Worm (Caenorhabditis elegans) whole organism, mixed stage, embryonic: ENCODE data around the gene aagr-2.

ENCODE experiments used
- M03D4.4 ChIP-seq: sonication (generic microtip); optimal IDR thresholded peaks from 2 replicates; lab custom pipeline; 2017; ENCODE audit warnings: mild to moderate bottlenecking, missing genetic modification characterization, missing compliant biosample characterization
- bed-3 ChIP-seq: fragments of 200-800 bp; sonication (Bioruptor generic); optimal IDR thresholded peaks from 3 replicates; lab custom pipeline; 2018; ENCODE audit warnings: mild to moderate bottlenecking, missing genetic modification characterization, moderate library complexity, missing compliant biosample characterization
- blmp-1 ChIP-seq: fragments of 150-350 bp; optimal IDR thresholded peaks from 2 replicates; lab custom pipeline; 2014; ENCODE audit warnings: missing biosample characterization, missing genetic modification characterization
- ceh-39 ChIP-seq: fragments of 150-350 bp; optimal IDR thresholded peaks from 2 replicates; lab custom pipeline; 2014; ENCODE audit warnings: missing biosample characterization, missing genetic modification characterization
- ceh-43 ChIP-seq: fragments of 200-800 bp; sonication (Bioruptor generic); optimal IDR thresholded peaks from 2 replicates; lab custom pipeline; 2018; ENCODE audit warnings: mild to moderate bottlenecking, missing genetic modification characterization, moderate library complexity, missing compliant biosample characterization
- ceh-83 ChIP-seq: fragments of 200-800 bp; sonication (Bioruptor generic); optimal IDR thresholded peaks from 2 replicates; lab custom pipeline; 2018; ENCODE audit warnings: mild to moderate bottlenecking, missing genetic modification characterization, missing compliant biosample characterization
- ces-1 ChIP-seq: fragments of 150-350 bp; optimal IDR thresholded peaks from 2 replicates; lab custom pipeline; 2014; ENCODE audit warnings: missing biosample characterization, missing genetic modification reagents, missing genetic modification characterization
- cnd-1 ChIP-seq: fragments of 200-800 bp; sonication (Bioruptor generic); optimal IDR thresholded peaks from 2 replicates; lab custom pipeline; 2018; ENCODE audit warnings: mild to moderate bottlenecking, missing genetic modification characterization, missing compliant biosample characterization
- drap-1 ChIP-seq: fragments of 200-800 bp; sonication (Bioruptor generic); optimal IDR thresholded peaks from 3 replicates; lab custom pipeline; 2018; ENCODE audit warnings: mild to moderate bottlenecking, missing genetic modification characterization, missing compliant biosample characterization
- elt-1 ChIP-seq: sonication (generic microtip); optimal IDR thresholded peaks from 2 replicates; lab custom pipeline; 2017; ENCODE audit warnings: missing genetic modification characterization, mild to moderate bottlenecking, missing compliant biosample characterization, antibody characterized with exemption, moderate library complexity, borderline replicate concordance; ENCODE audit not compliant: insufficient read depth
- elt-3 ChIP-seq: fragments of 150-350 bp; optimal IDR thresholded peaks from 2 replicates; lab custom pipeline; 2014; ENCODE audit warnings: missing biosample characterization, missing genetic modification characterization
- flh-1 ChIP-seq: fragments of 200-800 bp; sonication (Bioruptor generic); optimal IDR thresholded peaks from 2 replicates; lab custom pipeline; 2018; ENCODE audit warnings: mild to moderate bottlenecking, missing genetic modification characterization, moderate library complexity, missing compliant biosample characterization
- ham-2 ChIP-seq: fragments of 200-800 bp; sonication (Bioruptor generic); optimal IDR thresholded peaks from 2 replicates; lab custom pipeline; 2018; ENCODE audit warnings: mild to moderate bottlenecking, missing genetic modification characterization, missing compliant biosample characterization
- hlh-1 ChIP-seq: fragments of 150-350 bp; optimal IDR thresholded peaks from 2 replicates; lab custom pipeline; 2014; ENCODE audit warnings: missing biosample characterization, missing genetic modification reagents, missing genetic modification characterization
- lin-13 ChIP-seq: fragments of 150-350 bp; optimal IDR thresholded peaks from 2 replicates; lab custom pipeline; 2014; ENCODE audit warnings: missing biosample characterization, missing genetic modification characterization
- lin-32 ChIP-seq: fragments of 200-800 bp; sonication (Bioruptor generic); optimal IDR thresholded peaks from 2 replicates; lab custom pipeline; 2018; ENCODE audit warnings: mild to moderate bottlenecking, missing genetic modification characterization, missing compliant biosample characterization
- lsy-2 ChIP-seq: fragments of 150-350 bp; optimal IDR thresholded peaks from 2 replicates; lab custom pipeline; 2014; ENCODE audit warnings: missing biosample characterization, missing genetic modification characterization
- mab-5 ChIP-seq: fragments of 150-350 bp; optimal IDR thresholded peaks from 2 replicates; lab custom pipeline; 2014; ENCODE audit warnings: missing biosample characterization, missing genetic modification characterization
- mls-2 ChIP-seq: sonication (generic microtip); optimal IDR thresholded peaks from 2 replicates; lab custom pipeline; 2016; ENCODE audit warnings: mild to moderate bottlenecking, missing genetic modification characterization, moderate library complexity, missing compliant biosample characterization
- nhr-12 ChIP-seq: fragments of 150-350 bp; optimal IDR thresholded peaks from 2 replicates; lab custom pipeline; 2014; ENCODE audit warnings: missing biosample characterization, missing genetic modification characterization
- nhr-2 ChIP-seq: fragments of 150-350 bp; optimal IDR thresholded peaks from 2 replicates; lab custom pipeline; 2014; ENCODE audit warnings: missing biosample characterization, missing genetic modification characterization
- nhr-28 ChIP-seq: fragments of 150-350 bp; optimal IDR thresholded peaks from 2 replicates; lab custom pipeline; 2014; ENCODE audit warnings: missing biosample characterization, missing genetic modification characterization
- nhr-76 ChIP-seq: sonication (generic microtip); optimal IDR thresholded peaks from 2 replicates; lab custom pipeline; 2017; ENCODE audit warnings: missing biosample characterization, missing genetic modification characterization
- pha-4 ChIP-seq: fragments of 150-350 bp; optimal IDR thresholded peaks from 2 replicates; lab custom pipeline; 2018; ENCODE audit warnings: missing biosample characterization, missing genetic modification reagents, missing genetic modification characterization
- sem-2 ChIP-seq: fragments of 200-800 bp; sonication (Bioruptor generic); optimal IDR thresholded peaks from 2 replicates; lab custom pipeline; 2018; ENCODE audit warnings: mild to moderate bottlenecking, missing genetic modification characterization, missing compliant biosample characterization
- snpc-4 ChIP-seq: fragments of 150-350 bp; optimal IDR thresholded peaks from 2 replicates; lab custom pipeline; 2014; ENCODE audit warnings: missing biosample characterization, missing genetic modification characterization
- sptf-1 ChIP-seq: sonication (generic microtip); optimal IDR thresholded peaks from 2 replicates; lab custom pipeline; 2017; ENCODE audit warnings: mild to moderate bottlenecking, missing genetic modification characterization, moderate library complexity, missing compliant biosample characterization
- tbx-8 ChIP-seq: fragments of 200-800 bp; sonication (Bioruptor generic); optimal IDR thresholded peaks from 2 replicates; lab custom pipeline; 2018; ENCODE audit warnings: mild to moderate bottlenecking, missing genetic modification characterization, moderate library complexity, missing compliant biosample characterization
- unc-120 ChIP-seq: sonication (generic microtip); optimal IDR thresholded peaks from 2 replicates; lab custom pipeline; 2017; ENCODE audit warnings: missing genetic modification characterization, missing compliant biosample characterization; ENCODE audit not compliant: poor library complexity, severe bottlenecking
- unc-39 ChIP-seq: fragments of 150-350 bp; optimal IDR thresholded peaks from 2 replicates; lab custom pipeline; 2014; ENCODE audit warnings: missing biosample characterization, missing genetic modification characterization
- unc-62 ChIP-seq: fragments of 150-350 bp; optimal IDR thresholded peaks from 2 replicates; lab custom pipeline; 2014; ENCODE audit warnings: missing biosample characterization, missing genetic modification reagents, missing genetic modification characterization
- ztf-11 ChIP-seq: fragments of 150-350 bp; optimal IDR thresholded peaks from 2 replicates; lab custom pipeline; 2014; ENCODE audit warnings: missing biosample characterization, missing genetic modification characterization

Gene aagr-2

DNA sequence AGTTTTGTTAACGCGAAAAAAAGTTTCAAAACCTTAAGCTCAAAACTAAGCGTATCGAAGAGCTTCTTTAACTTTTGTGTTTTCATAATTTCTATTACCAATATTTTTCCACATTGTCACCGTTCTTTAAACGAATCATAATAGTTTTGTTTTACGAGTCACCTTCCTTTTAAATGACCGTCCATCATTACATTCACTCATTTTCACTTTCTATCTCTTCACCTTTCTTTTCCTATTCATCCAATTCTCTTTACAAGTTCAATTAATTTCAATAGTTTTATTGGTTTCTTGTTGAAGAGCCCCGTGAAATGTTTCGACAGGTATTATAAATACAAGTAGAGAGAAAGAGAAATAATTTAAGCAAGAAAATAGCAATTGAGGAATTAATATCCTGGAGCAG is 53.2 kb downstream of the aagr-2 start:
- TF ChIP-seq snpc-4 (no peak), ceh-39 (tag; lab: Kevin White, UChicago) (no peak), ceh-83 (GFP tag; lab: Kevin White, UChicago) (no peak), unc-62 (GFP tag; lab: Kevin White, UChicago) (no peak), flh-1 (no peak), nhr-28 (tag; lab: Kevin White, UChicago) (no peak), lin-32 (no peak), nhr-2 (no peak)

DNA sequence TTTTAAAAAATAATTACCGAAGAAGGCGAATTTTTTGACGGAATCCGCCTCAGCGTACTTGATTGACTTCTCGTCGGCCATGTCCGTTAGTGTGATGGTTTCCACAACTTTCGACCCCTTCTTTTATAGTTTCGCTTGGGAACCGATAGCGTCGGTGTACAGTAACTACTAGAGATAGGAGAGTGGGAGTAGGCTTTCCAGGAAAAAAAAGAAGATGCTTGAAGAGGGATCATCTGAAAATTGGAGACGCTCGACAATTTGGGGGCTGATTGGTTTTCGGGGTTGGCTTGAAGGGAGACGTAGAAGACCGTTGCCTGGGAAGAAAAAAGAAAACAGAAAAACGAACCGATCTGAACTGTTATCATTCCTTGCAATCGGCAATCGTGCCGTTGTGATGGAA is 54.4 kb downstream of the aagr-2 start, which contains the start of gene col-20:
col-20 (minus strand) TSS at position 101 of the 400 bp plus-strand sequence.
- TF ChIP-seq nhr-12 (tag; lab: Kevin White, UChicago) = no peak
- no peak for TF ChIP-seq hlh-1 (tag; lab: Kevin White, UChicago)
- TF ChIP-seq unc-39 = no peak
- TF ChIP-seq ceh-43 (GFP tag; lab: Kevin White, UChicago) = no peak
- no peak for TF ChIP-seq ces-1
- no peak for TF ChIP-seq cnd-1 (tag; lab: Kevin White, UChicago)
- TF ChIP-seq lin-13 (tag; lab: Kevin White, UChicago) = no peak
- TF ChIP-seq tbx-8 = no peak
- TF ChIP-seq mab-5 (tag; lab: Kevin White, UChicago) = no peak
- TF ChIP-seq elt-3 (tag; lab: Kevin White, UChicago) = no peak
- TF ChIP-seq nhr-28 (tag; lab: Kevin White, UChicago) = no peak
- TF ChIP-seq unc-62 (GFP tag; lab: Kevin White, UChicago) = no peak
- no peak for TF ChIP-seq elt-1 (tag; lab: Kevin White, UChicago)
- TF ChIP-seq pha-4 (tag; lab: Kevin White, UChicago) = no peak
- TF ChIP-seq ceh-83 (GFP tag; lab: Kevin White, UChicago) = no peak
- no peak for TF ChIP-seq unc-120 (tag; lab: Kevin White, UChicago)

DNA sequence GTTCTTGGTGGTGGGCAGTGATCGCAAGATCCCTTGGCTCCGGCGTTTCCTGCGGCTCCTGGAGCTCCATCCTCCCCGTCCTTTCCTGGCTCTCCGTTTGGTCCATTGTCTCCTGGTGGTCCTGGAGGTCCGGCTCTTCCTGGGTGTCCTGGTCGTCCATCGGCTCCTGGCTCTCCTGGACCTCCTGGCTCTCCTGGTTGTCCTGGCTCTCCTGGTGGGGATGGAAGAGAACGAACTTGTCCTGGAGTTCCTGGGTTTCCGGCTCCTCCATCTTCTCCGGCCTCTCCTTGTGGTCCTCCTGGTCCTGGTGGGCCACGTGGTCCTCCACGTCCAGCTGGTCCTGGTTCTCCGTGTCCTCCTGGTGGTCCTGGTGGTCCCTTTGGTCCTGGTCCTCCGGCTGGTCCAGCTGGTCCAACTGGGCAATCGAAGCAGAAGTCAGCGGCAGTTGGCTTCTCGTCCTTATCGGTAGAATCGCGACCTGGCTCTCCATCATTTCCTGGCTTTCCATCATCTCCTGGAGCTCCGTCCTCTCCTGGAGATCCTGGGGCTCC is 55.2 kb downstream of the aagr-2 start:
- TF ChIP-seq ceh-43 (GFP tag; lab: Kevin White, UChicago) = no peak

DNA sequence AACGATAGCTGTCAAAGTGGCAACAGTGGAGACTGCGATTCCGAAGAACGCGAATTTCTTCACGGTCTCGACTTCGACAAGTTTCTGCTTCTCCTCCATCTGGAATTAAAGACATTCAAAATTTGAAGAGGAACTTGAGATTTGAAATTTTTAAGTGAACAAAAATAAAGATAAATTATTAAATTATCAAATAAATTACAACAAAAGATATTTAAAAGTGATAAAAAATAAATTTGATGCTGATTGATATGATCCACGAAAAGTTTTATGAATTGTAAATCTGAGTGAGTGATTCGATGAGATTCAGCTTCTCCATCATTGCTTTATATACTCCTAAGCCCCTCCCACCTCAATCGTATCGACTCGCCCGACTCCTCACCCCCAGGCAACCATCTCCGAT is 57.6 kb downstream of the aagr-2 start, which contains the start of gene col-17:
col-17 (minus strand) TSS at position 101 of the 400 bp plus-strand sequence.
- no peak for TF ChIP-seq cnd-1 (tag; lab: Kevin White, UChicago)
- TF ChIP-seq ceh-39 (tag; lab: Kevin White, UChicago) = no peak
- no peak for TF ChIP-seq mls-2 (tag; lab: Kevin White, UChicago)
- no peak for TF ChIP-seq elt-3 (tag; lab: Kevin White, UChicago)
- no peak for TF ChIP-seq pha-4 (tag; lab: Kevin White, UChicago)
- no peak for TF ChIP-seq ceh-43 (GFP tag; lab: Kevin White, UChicago)
- no peak for TF ChIP-seq ztf-11
- no peak for TF ChIP-seq unc-39
- TF ChIP-seq unc-62 (GFP tag; lab: Kevin White, UChicago) = no peak
- TF ChIP-seq nhr-2 = no peak
- TF ChIP-seq mab-5 (tag; lab: Kevin White, UChicago) = no peak
- TF ChIP-seq blmp-1 = no peak
- TF ChIP-seq unc-120 (tag; lab: Kevin White, UChicago) = no peak
- TF ChIP-seq sem-2 (GFP tag; lab: Kevin White, UChicago) = no peak

DNA sequence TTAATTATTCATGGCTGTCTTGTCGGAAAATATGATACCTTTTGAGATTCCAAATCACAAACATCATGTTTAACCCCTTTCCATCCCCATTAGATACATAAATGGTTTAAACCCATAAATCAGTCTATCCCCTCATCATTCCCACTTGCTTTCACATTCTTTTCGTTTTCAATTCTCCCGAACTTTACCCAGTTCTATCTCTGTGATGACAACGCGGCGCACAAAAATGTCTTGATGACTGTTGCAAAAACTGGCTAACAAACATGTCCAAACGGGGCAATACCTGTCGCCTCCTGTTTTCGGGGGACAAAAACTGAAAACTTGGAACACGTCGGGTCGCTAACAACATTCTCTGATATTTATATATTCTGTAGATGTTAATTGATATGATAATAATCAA is 59.0 kb downstream of the aagr-2 start:
- no peak for TF ChIP-seq ces-1
- TF ChIP-seq ceh-83 (GFP tag; lab: Kevin White, UChicago) = no peak
- no peak for TF ChIP-seq ceh-43 (GFP tag; lab: Kevin White, UChicago)
- TF ChIP-seq mls-2 (tag; lab: Kevin White, UChicago) = no peak
- TF ChIP-seq drap-1 (GFP tag; lab: Kevin White, UChicago) = no peak
- no peak for TF ChIP-seq ceh-39 (tag; lab: Kevin White, UChicago)
- TF ChIP-seq unc-62 (GFP tag; lab: Kevin White, UChicago) = no peak
- no peak for TF ChIP-seq snpc-4
- TF ChIP-seq nhr-76 (tag; lab: Kevin White, UChicago) = no peak
- no peak for TF ChIP-seq M03D4.4
- TF ChIP-seq bed-3 (GFP tag; lab: Kevin White, UChicago) = no peak
- no peak for TF ChIP-seq blmp-1
- no peak for TF ChIP-seq elt-1 (tag; lab: Kevin White, UChicago)
- TF ChIP-seq nhr-12 (tag; lab: Kevin White, UChicago) = no peak
- no peak for TF ChIP-seq sptf-1 (tag; lab: Kevin White, UChicago)
- TF ChIP-seq lsy-2 (tag; lab: Kevin White, UChicago) = no peak
- TF ChIP-seq nhr-28 (tag; lab: Kevin White, UChicago) = no peak
- TF ChIP-seq ham-2 (GFP tag; lab: Kevin White, UChicago) = no peak
- no peak for TF ChIP-seq unc-120 (tag; lab: Kevin White, UChicago)
- TF ChIP-seq unc-39 = no peak
